Worm (Caenorhabditis elegans) whole organism, L4 larva: Measurements from ENCODE around the gene Y37E11AL.3.

Experiments used
- R02D3.7 ChIP-seq: fragments of 150-350 bp; sonication (generic microtip); optimal IDR thresholded peaks from 3 replicates; lab custom pipeline; 2014; ENCODE audit warnings: missing biosample characterization, missing genetic modification characterization
- Y105C5A.15 ChIP-seq: fragments of 200-800 bp; sonication (Bioruptor generic); IDR thresholded peaks from 2 replicates; pipeline ENCODE4 v1.3.6; 2022; ENCODE audit warnings: missing genetic modification characterization, missing compliant biosample characterization
- Y48G9A.11 ChIP-seq: fragments of 200-800 bp; sonication (Bioruptor generic); IDR thresholded peaks from 2 replicates; pipeline ENCODE4 v1.3.6; 2022; ENCODE audit warnings: missing genetic modification reagents, missing genetic modification characterization, missing compliant biosample characterization
- Y5F2A.4 ChIP-seq: fragments of 200-800 bp; sonication (Bioruptor generic); optimal IDR thresholded peaks from 2 replicates; lab custom pipeline; 2018; ENCODE audit warnings: mild to moderate bottlenecking, missing genetic modification characterization, missing compliant biosample characterization
- Y75B8A.6 ChIP-seq: fragments of 200-800 bp; sonication (Bioruptor generic); IDR thresholded peaks from 2 replicates; pipeline ENCODE4 v1.3.6; 2022; ENCODE audit warnings: missing genetic modification reagents, missing genetic modification characterization, missing compliant biosample characterization
- aha-1 ChIP-seq: fragments of 150-350 bp; peaks from one replicate; lab custom pipeline; 2014; ENCODE audit warnings: missing biosample characterization, missing genetic modification characterization
- aly-2 ChIP-seq: sonication (generic microtip); optimal IDR thresholded peaks from 2 replicates; lab custom pipeline; 2018; ENCODE audit warnings: missing biosample characterization, missing genetic modification characterization
- ama-1 ChIP-seq: fragments of 150-350 bp; optimal IDR thresholded peaks from 2 replicates; lab custom pipeline; 2014; ENCODE audit warnings: inconsistent platforms, mixed read lengths
- attf-4 ChIP-seq: sonication (generic microtip); optimal IDR thresholded peaks from 3 replicates; lab custom pipeline; 2017; ENCODE audit warnings: missing biosample characterization, missing genetic modification characterization
- ceh-28 ChIP-seq: fragments of 150-350 bp; optimal IDR thresholded peaks from 2 replicates; lab custom pipeline; 2014; ENCODE audit warnings: missing biosample characterization, missing genetic modification reagents, missing genetic modification characterization
- ceh-62 ChIP-seq: sonication (generic microtip); optimal IDR thresholded peaks from 2 replicates; lab custom pipeline; 2017; ENCODE audit warnings: missing biosample characterization, missing genetic modification characterization
- ceh-82 ChIP-seq: sonication (generic microtip); optimal IDR thresholded peaks from 2 replicates; lab custom pipeline; 2017; ENCODE audit warnings: missing biosample characterization, missing genetic modification characterization
- daf-16 ChIP-seq, 3 experiments: sonication (generic microtip); optimal IDR thresholded peaks; 2 replicates each; lab custom pipeline; 2016 to 2017; ENCODE audit warnings: missing genetic modification characterization in 3 of 3, missing genetic modification reagents in 3 of 3, mild to moderate bottlenecking in 2 of 3, missing compliant biosample characterization in 2 of 3, missing biosample characterization in 1 of 3, moderate library complexity in 1 of 3
- daf-19 ChIP-seq: fragments of 200-800 bp; sonication (Bioruptor generic); conservative IDR thresholded peaks from 2 replicates; pipeline ENCODE4 v1.3.6; 2022; ENCODE audit warnings: missing genetic modification characterization, missing compliant biosample characterization
- daf-8 ChIP-seq: fragments of 200-800 bp; sonication (Bioruptor generic); IDR thresholded peaks from 2 replicates; pipeline ENCODE4 v1.3.6; 2022; ENCODE audit warnings: missing genetic modification characterization, missing compliant biosample characterization
- dmd-9 ChIP-seq: fragments of 200-800 bp; sonication (Bioruptor generic); IDR thresholded peaks from 2 replicates; pipeline ENCODE4 v1.3.6; 2022; ENCODE audit warnings: missing genetic modification reagents, missing genetic modification characterization, missing compliant biosample characterization
- dve-1 ChIP-seq: sonication (generic microtip); optimal IDR thresholded peaks from 2 replicates; lab custom pipeline; 2017; ENCODE audit warnings: antibody characterized with exemption, mild to moderate bottlenecking, missing genetic modification characterization, missing compliant biosample characterization; ENCODE audit not compliant: insufficient read depth
- egl-43 ChIP-seq: fragments of 200-800 bp; sonication (Bioruptor generic); IDR thresholded peaks from 2 replicates; pipeline ENCODE4 v1.3.6; 2022; ENCODE audit warnings: missing genetic modification reagents, missing genetic modification characterization, missing compliant biosample characterization
- hif-1 ChIP-seq, 2 experiments: sonication (generic microtip); optimal IDR thresholded peaks; 2 replicates each; lab custom pipeline; 2016 to 2017; ENCODE audit warnings: missing compliant biosample characterization in 2 of 2, missing genetic modification characterization in 2 of 2, missing genetic modification reagents in 2 of 2, missing genotype in 2 of 2, mild to moderate bottlenecking in 1 of 2
- hlh-11 ChIP-seq: fragments of 200-800 bp; sonication (Bioruptor generic); optimal IDR thresholded peaks from 2 replicates; lab custom pipeline; 2018; ENCODE audit warnings: mild to moderate bottlenecking, missing genetic modification characterization, missing compliant biosample characterization
- hlh-30 ChIP-seq: sonication (generic microtip); optimal IDR thresholded peaks from 2 replicates; lab custom pipeline; 2017; ENCODE audit warnings: antibody characterized with exemption, mild to moderate bottlenecking, missing genetic modification characterization, missing compliant biosample characterization; ENCODE audit not compliant: insufficient read depth
- hmg-1.1 ChIP-seq: fragments of 200-800 bp; sonication (Bioruptor generic); IDR thresholded peaks from 2 replicates; pipeline ENCODE4 v1.3.6; 2022; ENCODE audit warnings: missing genetic modification reagents, missing genetic modification characterization, missing compliant biosample characterization
- lim-7 ChIP-seq: fragments of 200-800 bp; sonication (Bioruptor generic); IDR thresholded peaks from 2 replicates; pipeline ENCODE4 v1.3.6; 2022; ENCODE audit warnings: missing genetic modification characterization, missing compliant biosample characterization
- lin-1 ChIP-seq: fragments of 200-800 bp; sonication (Bioruptor generic); IDR thresholded peaks from 2 replicates; pipeline ENCODE4 v1.3.6; 2022; ENCODE audit warnings: missing genetic modification reagents, missing genetic modification characterization, missing compliant biosample characterization
- lin-13 ChIP-seq: fragments of 150-350 bp; optimal IDR thresholded peaks from 2 replicates; lab custom pipeline; 2014; ENCODE audit warnings: missing biosample characterization, missing genetic modification reagents, missing genetic modification characterization
- lin-38 ChIP-seq: fragments of 200-800 bp; sonication (Bioruptor generic); IDR thresholded peaks from 2 replicates; pipeline ENCODE4 v1.3.6; 2022; ENCODE audit warnings: missing genetic modification reagents, missing genetic modification characterization, missing compliant biosample characterization
- lin-39 ChIP-seq: fragments of 150-350 bp; optimal IDR thresholded peaks from 2 replicates; lab custom pipeline; 2014; ENCODE audit warnings: missing biosample characterization, missing genetic modification reagents, missing genetic modification characterization
- lir-3 ChIP-seq: sonication (generic microtip); optimal IDR thresholded peaks from 2 replicates; lab custom pipeline; 2016; ENCODE audit warnings: mild to moderate bottlenecking, missing genetic modification characterization, missing compliant biosample characterization
- mdl-1 ChIP-seq, 2 experiments: fragments of 150-350 bp in 1 of 2; sonication (generic microtip) in 1 of 2; optimal IDR thresholded peaks; 2 replicates each; lab custom pipeline; 2014 to 2017; ENCODE audit warnings: missing biosample characterization in 2 of 2, missing genetic modification characterization in 2 of 2
- mdt-29 ChIP-seq: fragments of 200-800 bp; sonication (Bioruptor generic); IDR thresholded peaks from 2 replicates; pipeline ENCODE4 v1.3.6; 2022; ENCODE audit warnings: missing genetic modification reagents, missing genetic modification characterization, missing compliant biosample characterization
- mep-1 ChIP-seq: fragments of 150-350 bp; sonication (generic microtip); optimal IDR thresholded peaks from 3 replicates; lab custom pipeline; 2014; ENCODE audit warnings: missing biosample characterization, missing genetic modification characterization
- mxl-3 ChIP-seq: fragments of 200-800 bp; sonication (Bioruptor generic); optimal IDR thresholded peaks from 2 replicates; lab custom pipeline; 2018; ENCODE audit warnings: mild to moderate bottlenecking, missing genetic modification characterization, missing compliant biosample characterization
- nhr-11 ChIP-seq: fragments of 150-350 bp; optimal IDR thresholded peaks from 2 replicates; lab custom pipeline; 2014; ENCODE audit warnings: missing biosample characterization, missing genetic modification characterization
- nhr-25 ChIP-seq: sonication (generic microtip); optimal IDR thresholded peaks from 2 replicates; lab custom pipeline; 2017; ENCODE audit warnings: missing genetic modification characterization, mild to moderate bottlenecking, missing compliant biosample characterization, antibody characterized with exemption, moderate library complexity, borderline replicate concordance; ENCODE audit not compliant: insufficient read depth
- nhr-41 ChIP-seq: fragments of 200-800 bp; sonication (Bioruptor generic); IDR thresholded peaks from 2 replicates; pipeline ENCODE4 v1.3.6; 2022; ENCODE audit warnings: missing genetic modification reagents, missing genetic modification characterization, missing compliant biosample characterization
- nhr-76 ChIP-seq: fragments of 150-350 bp; optimal IDR thresholded peaks from 2 replicates; lab custom pipeline; 2014; ENCODE audit warnings: missing biosample characterization, missing genetic modification characterization
- php-3 ChIP-seq: fragments of 200-800 bp; sonication (Bioruptor generic); IDR thresholded peaks from 2 replicates; pipeline ENCODE4 v1.3.6; 2022; ENCODE audit warnings: missing genetic modification reagents, missing genetic modification characterization, missing compliant biosample characterization
- rbr-2 ChIP-seq: sonication (generic microtip); optimal IDR thresholded peaks from 2 replicates; lab custom pipeline; 2016; ENCODE audit warnings: missing genotype, missing genetic modification characterization, missing compliant biosample characterization
- saeg-2 ChIP-seq: fragments of 200-800 bp; sonication (Bioruptor generic); IDR thresholded peaks from 2 replicates; pipeline ENCODE4 v1.3.6; 2022; ENCODE audit warnings: missing genetic modification reagents, missing genetic modification characterization, missing compliant biosample characterization
- sdz-12 ChIP-seq: fragments of 200-800 bp; sonication (Bioruptor generic); optimal IDR thresholded peaks from 2 replicates; lab custom pipeline; 2018; ENCODE audit warnings: mild to moderate bottlenecking, missing genetic modification characterization, missing compliant biosample characterization
- snpc-1.2 ChIP-seq: fragments of 200-800 bp; sonication (Bioruptor generic); IDR thresholded peaks from 2 replicates; pipeline ENCODE4 v1.3.6; 2022; ENCODE audit warnings: missing genetic modification reagents, missing genetic modification characterization, missing compliant biosample characterization
- snpc-4 ChIP-seq: fragments of 150-350 bp; optimal IDR thresholded peaks from 2 replicates; lab custom pipeline; 2014; ENCODE audit warnings: missing biosample characterization, missing genetic modification characterization
- spr-1 ChIP-seq: sonication (generic microtip); optimal IDR thresholded peaks from 2 replicates; lab custom pipeline; 2016; ENCODE audit warnings: mild to moderate bottlenecking, missing genetic modification characterization, missing compliant biosample characterization
- spr-3 ChIP-seq: fragments of 200-800 bp; sonication (Bioruptor generic); optimal IDR thresholded peaks from 2 replicates; lab custom pipeline; 2018; ENCODE audit warnings: mild to moderate bottlenecking, missing genetic modification characterization, missing compliant biosample characterization
- tag-97 ChIP-seq: fragments of 200-800 bp; sonication (Bioruptor generic); IDR thresholded peaks from 2 replicates; pipeline ENCODE4 v1.3.6; 2022; ENCODE audit warnings: missing genetic modification characterization, missing compliant biosample characterization
- unc-130 ChIP-seq: sonication (generic microtip); optimal IDR thresholded peaks from 2 replicates; lab custom pipeline; 2016; ENCODE audit warnings: missing genetic modification reagents, missing genetic modification characterization, missing compliant biosample characterization
- zag-1 ChIP-seq: fragments of 150-350 bp; optimal IDR thresholded peaks from 2 replicates; lab custom pipeline; 2014; ENCODE audit warnings: missing biosample characterization, missing genetic modification characterization
- zfp-2 ChIP-seq: sonication (generic microtip); optimal IDR thresholded peaks from 2 replicates; lab custom pipeline; 2016; ENCODE audit warnings: mild to moderate bottlenecking, missing genetic modification characterization, missing compliant biosample characterization
- zip-2 ChIP-seq: fragments of 150-350 bp; optimal IDR thresholded peaks from 2 replicates; lab custom pipeline; 2014; ENCODE audit warnings: missing biosample characterization, missing genetic modification characterization
- ztf-11 ChIP-seq: fragments of 150-350 bp; optimal IDR thresholded peaks from 2 replicates; lab custom pipeline; 2014; ENCODE audit warnings: missing biosample characterization, missing genetic modification characterization
- ztf-7 ChIP-seq: fragments of 150-350 bp; optimal IDR thresholded peaks from 2 replicates; lab custom pipeline; 2014; ENCODE audit warnings: missing biosample characterization, missing genetic modification characterization

The Y37E11AL.3 gene

DNA sequence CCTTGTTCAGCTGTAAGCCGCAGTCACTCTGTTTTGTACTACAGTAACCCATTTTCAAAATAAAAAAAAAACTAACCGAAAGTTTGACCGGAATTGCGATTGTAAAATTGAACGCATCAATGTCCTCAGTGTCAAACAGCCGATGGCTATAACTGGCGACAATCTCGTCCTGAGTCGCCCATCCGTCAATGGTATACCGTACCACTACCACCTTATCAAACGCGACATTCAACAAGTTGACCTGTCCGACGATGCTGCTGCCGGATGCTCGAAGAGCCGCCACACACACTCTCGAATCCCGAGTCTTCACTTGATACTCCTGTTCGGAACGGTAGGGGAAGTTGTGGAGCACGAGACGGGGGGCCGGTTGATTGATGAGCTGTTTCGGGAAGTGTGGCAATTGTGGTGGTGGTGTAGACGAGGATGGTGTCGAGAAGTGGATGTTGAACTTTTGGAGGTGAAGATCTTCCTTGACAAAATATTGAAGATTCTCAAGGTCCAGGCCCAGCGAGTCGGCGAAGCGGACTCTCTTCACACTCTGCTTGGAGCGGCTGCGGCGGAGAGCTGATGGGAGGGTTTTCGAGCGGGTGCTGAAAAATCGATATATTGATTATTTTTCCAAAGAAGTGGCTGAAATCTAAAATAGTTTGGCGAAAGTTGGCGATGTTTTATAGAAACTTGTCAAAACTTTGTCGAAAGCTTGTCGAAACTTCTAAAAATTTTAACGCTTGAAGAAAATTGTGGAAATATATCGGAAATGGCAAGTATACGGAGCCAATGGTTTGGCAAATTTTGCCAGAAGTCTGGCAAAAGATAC is 48.2 kb upstream of the Y37E11AL.3 start:
- TF ChIP-seq dve-1 (tag; lab: Kevin White, UChicago), result no peak
- TF ChIP-seq aly-2 (tag; lab: Kevin White, UChicago), result no peak
- TF ChIP-seq zip-2, result no peak
- TF ChIP-seq nhr-11 (tag; lab: Kevin White, UChicago), result no peak
- TF ChIP-seq attf-4 (tag; lab: Kevin White, UChicago), result no peak
- TF ChIP-seq lin-13 (GFP tag; lab: Kevin White, UChicago), result no peak
- TF ChIP-seq snpc-1.2 (GFP tag; lab: Robert Waterston, UW), result no peak
- TF ChIP-seq tag-97 (GFP tag; lab: Robert Waterston, UW), result no peak
- no peak for TF ChIP-seq mdl-1 (tag; optimal IDR thresholded peaks at IDR 0.05; lab: Kevin White, UChicago)
- no peak for TF ChIP-seq ceh-82 (tag; lab: Kevin White, UChicago)
- no peak for TF ChIP-seq hlh-30
- no peak for TF ChIP-seq nhr-41 (GFP tag; lab: Robert Waterston, UW)
- TF ChIP-seq saeg-2 (GFP tag; lab: Robert Waterston, UW), result no peak
- TF ChIP-seq hmg-1.1 (GFP tag; lab: Robert Waterston, UW), result no peak
- TF ChIP-seq mep-1 (tag; lab: Kevin White, UChicago), result no peak
- no peak for TF ChIP-seq mdt-29 (GFP tag; lab: Robert Waterston, UW)
- peak; percentile 1 for TF ChIP-seq mxl-3 (GFP tag; lab: Kevin White, UChicago)
- no peak for TF ChIP-seq spr-3 (GFP tag; lab: Kevin White, UChicago)
- TF ChIP-seq ceh-28, result peak; percentile 73
- 0 out of 2 replicates have a peak, but pooled peaks have one; percentile 6 for TF ChIP-seq lin-38 (GFP tag; lab: Robert Waterston, UW)
- TF ChIP-seq ceh-62 (tag; lab: Kevin White, UChicago), result no peak
- no peak for TF ChIP-seq R02D3.7 (tag; lab: Kevin White, UChicago)
- no peak for TF ChIP-seq daf-16 (GFP tag; optimal IDR thresholded peaks at IDR 0.05; lab: Kevin White, UChicago)
- TF ChIP-seq daf-16 (tag; optimal IDR thresholded peaks at IDR 0.05; lab: Kevin White, UChicago), result no peak
- no peak for TF ChIP-seq zfp-2 (tag; lab: Kevin White, UChicago)
- no peak for TF ChIP-seq ztf-7
- no peak for TF ChIP-seq hlh-11
- TF ChIP-seq unc-130 (GFP tag; lab: Kevin White, UChicago), result no peak
- TF ChIP-seq lim-7, result no peak
- no peak for TF ChIP-seq zag-1
- TF ChIP-seq daf-19 (GFP tag; lab: Robert Waterston, UW), result no peak
- no peak for TF ChIP-seq ztf-11
- TF ChIP-seq daf-8 (GFP tag; lab: Robert Waterston, UW), result no peak
- no peak for TF ChIP-seq lin-1
- peak; percentile 79 for TF ChIP-seq aha-1 (tag; lab: Kevin White, UChicago)
- no peak for TF ChIP-seq nhr-76 (tag; lab: Kevin White, UChicago)
- TF ChIP-seq rbr-2 (tag; lab: Kevin White, UChicago), result no peak
- TF ChIP-seq snpc-4, result no peak
- no peak for TF ChIP-seq Y5F2A.4 (GFP tag; lab: Kevin White, UChicago)
- TF ChIP-seq sdz-12 (GFP tag; lab: Kevin White, UChicago), result no peak
- TF ChIP-seq spr-1 (tag; lab: Kevin White, UChicago), result no peak
- no peak for TF ChIP-seq Y75B8A.6
- TF ChIP-seq lir-3 (tag; lab: Kevin White, UChicago), result no peak
- TF ChIP-seq dmd-9 (GFP tag; lab: Robert Waterston, UW), result no peak
- no peak for TF ChIP-seq egl-43
- TF ChIP-seq Y48G9A.11, result no peak
- TF ChIP-seq Y105C5A.15 (GFP tag; lab: Robert Waterston, UW), result no peak
- no peak for TF ChIP-seq lin-39 (tag; lab: Kevin White, UChicago)
- TF ChIP-seq ama-1, result peak; percentile 44
- TF ChIP-seq php-3, result no peak
- TF ChIP-seq hif-1 (tag; optimal IDR thresholded peaks at IDR 0.05; lab: Kevin White, UChicago), result no peak
- TF ChIP-seq nhr-25 (tag; lab: Kevin White, UChicago), result no peak
